Fruit fly (Drosophila melanogaster): ENCODE measurements around the gene CG3117.

The CG3117 gene

dm6 chr2L:2815673-2816072, 31.3 kb downstream of the CG3117 start, which contains the start of gene G6P:
G6P (minus strand) TSS chr2L:2815760.
- TF ChIP-seq CTCF (optimal IDR thresholded peaks at IDR 0.05), result no peak
- TF ChIP-seq CG8478 (optimal IDR thresholded peaks at IDR 0.05), result no peak

dm6 chr2L:2812137-2812536, 34.9 kb downstream of the CG3117 start, which contains the start of gene CG2964:
CG2964 (plus strand) TSS chr2L:2812437.
- TF ChIP-seq CG8478 (optimal IDR thresholded peaks at IDR 0.05), result no peak
- TF ChIP-seq CTCF (optimal IDR thresholded peaks at IDR 0.05), result no peak

dm6 chr2L:2810831-2811230, 36.2 kb downstream of the CG3117 start:
- TF ChIP-seq CG8478 (optimal IDR thresholded peaks at IDR 0.05) (no peak), CTCF (optimal IDR thresholded peaks at IDR 0.05) (no peak)

dm6 chr2L:2808038-2808699, 38.8 kb downstream of the CG3117 start:
- no peak for TF ChIP-seq CG8478 (optimal IDR thresholded peaks at IDR 0.05)
- no peak for TF ChIP-seq CTCF (optimal IDR thresholded peaks at IDR 0.05)

dm6 chr2L:2807597-2807996, 39.4 kb downstream of the CG3117 start:
- TF ChIP-seq CG8478 (optimal IDR thresholded peaks at IDR 0.05), result no peak
- TF ChIP-seq CTCF (optimal IDR thresholded peaks at IDR 0.05), result no peak

dm6 chr2L:2806190-2806763, 40.7 kb downstream of the CG3117 start:
- no peak for TF ChIP-seq CG8478 (optimal IDR thresholded peaks at IDR 0.05)
- TF ChIP-seq CTCF (optimal IDR thresholded peaks at IDR 0.05), result no peak

dm6 chr2L:2804634-2805311, 42.2 kb downstream of the CG3117 start, which contains the start of gene daw:
daw (plus strand) TSS chr2L:2805261.
- TF ChIP-seq CTCF (optimal IDR thresholded peaks at IDR 0.05) (no peak), CG8478 (optimal IDR thresholded peaks at IDR 0.05) (no peak)

- TF ChIP-seq CTCF (optimal IDR thresholded peaks at IDR 0.05) (no peak), CG8478 (optimal IDR thresholded peaks at IDR 0.05) (no peak)
These were observed 44.5 kb downstream of the CG3117 start for dm6 chr2L:2802527-2802926.

dm6 chr2L:2800956-2801776, 45.8 kb downstream of the CG3117 start:
- TF ChIP-seq CTCF (optimal IDR thresholded peaks at IDR 0.05) (no peak), CG8478 (optimal IDR thresholded peaks at IDR 0.05) (no peak)

dm6 chr2L:2799909-2800478, 47.0 kb downstream of the CG3117 start, which contains the start of gene Syt1:
Syt1 (minus strand) TSS chr2L:2799979.
- TF ChIP-seq CG8478 (optimal IDR thresholded peaks at IDR 0.05) (no peak), CTCF (optimal IDR thresholded peaks at IDR 0.05) (no peak)

- TF ChIP-seq CTCF (optimal IDR thresholded peaks at IDR 0.05) (no peak), CG8478 (optimal IDR thresholded peaks at IDR 0.05) (no peak)
These were observed 49.8 kb downstream of the CG3117 start for dm6 chr2L:2797186-2797585.

Data from S2 (cell line).